Fruit fly (Drosophila melanogaster) whole organism, wandering third instar larva: ENCODE results near the gene CG43169.
A peak's percentile ranks its signal among the peaks of the same experiment; 100 is the strongest.

ENCODE experiments used
- Abd-B ChIP-seq: fragments of >200 bp; optimal IDR thresholded peaks from 2 replicates; lab custom pipeline; 2017; ENCODE audit warnings: missing biosample characterization, missing genetic modification characterization
- CG32264 ChIP-seq: fragments of 200-800 bp; sonication (Bioruptor generic); optimal IDR thresholded peaks from 2 replicates; lab custom pipeline; 2016; ENCODE audit warnings: missing biosample characterization, missing genetic modification characterization
- CrebA ChIP-seq: fragments of 200-800 bp; sonication (Bioruptor generic); optimal IDR thresholded peaks from 2 replicates; lab custom pipeline; 2016; ENCODE audit warnings: missing biosample characterization, mild to moderate bottlenecking, missing genetic modification characterization, borderline replicate concordance
- Dfd ChIP-seq: fragments of >200 bp; optimal IDR thresholded peaks from 2 replicates; lab custom pipeline; 2017; ENCODE audit warnings: missing biosample characterization, missing genetic modification characterization
- Dif ChIP-seq: fragments of 200-275, 200-300 bp; sonication (Bioruptor generic); optimal IDR thresholded peaks from 2 replicates; lab custom pipeline; 2018; ENCODE audit warnings: missing biosample characterization, missing genetic modification characterization; ENCODE audit not compliant: partially characterized antibody
- GATAd ChIP-seq: sonication (Bioruptor generic); optimal IDR thresholded peaks from 2 replicates; lab custom pipeline; 2016; ENCODE audit warnings: missing biosample characterization, missing genetic modification characterization
- HLH106 ChIP-seq: fragments of 200-800 bp; optimal IDR thresholded peaks from 3 replicates; lab custom pipeline; 2019; ENCODE audit warnings: missing biosample characterization, mild to moderate bottlenecking, missing genetic modification characterization, moderate library complexity
- Hnf4 ChIP-seq: fragments of 200-800 bp; sonication (Bioruptor generic); optimal IDR thresholded peaks from 2 replicates; lab custom pipeline; 2016; ENCODE audit warnings: missing biosample characterization, mild to moderate bottlenecking, missing genetic modification characterization
- Hr78 ChIP-seq: fragments of >200 bp; optimal IDR thresholded peaks from 2 replicates; lab custom pipeline; 2017; ENCODE audit warnings: missing biosample characterization, missing genetic modification characterization
- Hr83 ChIP-seq: fragments of 200-300 bp; sonication (Bioruptor generic); optimal IDR thresholded peaks from 2 replicates; lab custom pipeline; 2016; ENCODE audit warnings: missing biosample characterization, mild to moderate bottlenecking, missing genetic modification characterization, moderate library complexity; ENCODE audit not compliant: poor library complexity, severe bottlenecking
- Jra ChIP-seq: sonication (Bioruptor generic); optimal IDR thresholded peaks from 2 replicates; lab custom pipeline; 2016; ENCODE audit warnings: missing biosample characterization, missing genetic modification characterization
- Mio ChIP-seq: sonication (Bioruptor generic); optimal IDR thresholded peaks from 2 replicates; lab custom pipeline; 2016; ENCODE audit warnings: missing biosample characterization, missing genetic modification characterization
- Myc ChIP-seq: fragments of >200 bp; optimal IDR thresholded peaks from 2 replicates; lab custom pipeline; 2017
- N ChIP-seq: fragments of >200 bp; optimal IDR thresholded peaks from 2 replicates; lab custom pipeline; 2018; ENCODE audit warnings: missing biosample characterization, missing external identifiers, missing genetic modification characterization
- OdsH ChIP-seq: fragments of 200-800 bp; sonication (Bioruptor generic); optimal IDR thresholded peaks from 2 replicates; lab custom pipeline; 2016; ENCODE audit warnings: missing biosample characterization, mild to moderate bottlenecking, missing genetic modification characterization
- Rel ChIP-seq, 2 experiments: fragments of 200-800 bp; sonication (Bioruptor generic) in 1 of 2; optimal IDR thresholded peaks; 2 replicates in 1 of 2; 3 replicates in 1 of 2; lab custom pipeline; 2016 to 2019; ENCODE audit warnings: mild to moderate bottlenecking in 2 of 2, missing biosample characterization in 2 of 2, missing genetic modification characterization in 2 of 2, moderate library complexity in 1 of 2
- Sp1 ChIP-seq: fragments of 200-800 bp; sonication (Bioruptor generic); optimal IDR thresholded peaks from 3 replicates; lab custom pipeline; 2019; ENCODE audit warnings: missing biosample characterization, mild to moderate bottlenecking, missing genetic modification characterization, moderate library complexity
- Vsx2 ChIP-seq: fragments of 200-300, 225-300 bp; sonication (Bioruptor generic); optimal IDR thresholded peaks from 2 replicates; lab custom pipeline; 2018; ENCODE audit warnings: missing biosample characterization, missing genetic modification characterization; ENCODE audit not compliant: partially characterized antibody
- br ChIP-seq: fragments of 200-800 bp; sonication (Bioruptor generic); optimal IDR thresholded peaks from 2 replicates; lab custom pipeline; 2016; ENCODE audit warnings: missing biosample characterization, missing genetic modification characterization
- brk ChIP-seq: fragments of 200-800 bp; sonication (Bioruptor generic); optimal IDR thresholded peaks from 2 replicates; lab custom pipeline; 2016; ENCODE audit warnings: missing biosample characterization, mild to moderate bottlenecking, missing genetic modification characterization
- dl ChIP-seq, 2 experiments: fragments of 175-275, 200-275 bp in 1 of 2; fragments of 200-275 bp in 1 of 2; sonication (Bioruptor generic); optimal IDR thresholded peaks; lab custom pipeline; 2018; ENCODE audit warnings: mild to moderate bottlenecking in 2 of 2, missing biosample characterization in 2 of 2, missing genetic modification characterization in 2 of 2, moderate library complexity in 2 of 2; ENCODE audit not compliant: partially characterized antibody in 2 of 2, insufficient read depth in 1 of 2
- dmrt93B ChIP-seq: fragments of 200-800 bp; sonication (Bioruptor generic); optimal IDR thresholded peaks from 2 replicates; lab custom pipeline; 2018; ENCODE audit warnings: missing biosample characterization, mild to moderate bottlenecking, missing genetic modification characterization
- dsf ChIP-seq: sonication (Bioruptor generic); optimal IDR thresholded peaks from 2 replicates; lab custom pipeline; 2016; ENCODE audit warnings: missing biosample characterization, missing genetic modification characterization, borderline replicate concordance
- ey ChIP-seq: fragments of 200-800 bp; sonication (Bioruptor generic); optimal IDR thresholded peaks from 2 replicates; lab custom pipeline; 2016; ENCODE audit warnings: missing biosample characterization, missing genetic modification characterization
- foxo ChIP-seq, 2 experiments: fragments of 200-800 bp; sonication (Bioruptor generic); optimal IDR thresholded peaks; 2 replicates in 1 of 2; 3 replicates in 1 of 2; lab custom pipeline; 2016 to 2017; ENCODE audit warnings: missing biosample characterization in 2 of 2, missing genetic modification characterization in 2 of 2
- fru ChIP-seq: fragments of 200-800 bp; sonication (Bioruptor generic); optimal IDR thresholded peaks from 3 replicates; lab custom pipeline; 2016; ENCODE audit warnings: missing biosample characterization, mild to moderate bottlenecking, missing genetic modification characterization
- h ChIP-seq: fragments of 200-800 bp; sonication (Bioruptor generic); optimal IDR thresholded peaks from 3 replicates; lab custom pipeline; 2016; ENCODE audit warnings: missing biosample characterization, mild to moderate bottlenecking, missing genetic modification characterization
- jim ChIP-seq: fragments of 175-275, 200-325 bp; sonication (Bioruptor generic); optimal IDR thresholded peaks from 2 replicates; lab custom pipeline; 2016; ENCODE audit warnings: missing biosample characterization, mild to moderate bottlenecking, missing genetic modification characterization
- lola ChIP-seq: fragments of >200 bp; optimal IDR thresholded peaks from 2 replicates; lab custom pipeline; 2017; ENCODE audit warnings: missing biosample characterization, missing genetic modification characterization
- psq ChIP-seq: fragments of 200-800 bp; sonication (Bioruptor generic); optimal IDR thresholded peaks from 3 replicates; lab custom pipeline; 2017; ENCODE audit warnings: missing biosample characterization, mild to moderate bottlenecking, missing genetic modification characterization, moderate library complexity
- rgr ChIP-seq: fragments of 200-800 bp; sonication (Bioruptor generic); optimal IDR thresholded peaks from 3 replicates; lab custom pipeline; 2016; ENCODE audit warnings: missing biosample characterization, mild to moderate bottlenecking, missing genetic modification characterization
- sage ChIP-seq: fragments of 200-800 bp; sonication (Bioruptor generic); optimal IDR thresholded peaks from 2 replicates; lab custom pipeline; 2016; ENCODE audit warnings: missing biosample characterization, mild to moderate bottlenecking, missing genetic modification characterization
- sv ChIP-seq: fragments of 200-800 bp; sonication (Bioruptor generic); optimal IDR thresholded peaks from 3 replicates; lab custom pipeline; 2016; ENCODE audit warnings: missing biosample characterization, missing genetic modification characterization
- tai ChIP-seq: sonication (Bioruptor generic); optimal IDR thresholded peaks from 2 replicates; lab custom pipeline; 2016; ENCODE audit warnings: missing biosample characterization, missing genetic modification characterization
- usp ChIP-seq: fragments of >200 bp; optimal IDR thresholded peaks from 2 replicates; lab custom pipeline; 2017; ENCODE audit warnings: missing biosample characterization, missing genetic modification characterization
- woc ChIP-seq: sonication (Bioruptor generic); optimal IDR thresholded peaks from 2 replicates; lab custom pipeline; 2016; ENCODE audit warnings: missing biosample characterization, mild to moderate bottlenecking, missing genetic modification characterization

Gene CG43169

DNA sequence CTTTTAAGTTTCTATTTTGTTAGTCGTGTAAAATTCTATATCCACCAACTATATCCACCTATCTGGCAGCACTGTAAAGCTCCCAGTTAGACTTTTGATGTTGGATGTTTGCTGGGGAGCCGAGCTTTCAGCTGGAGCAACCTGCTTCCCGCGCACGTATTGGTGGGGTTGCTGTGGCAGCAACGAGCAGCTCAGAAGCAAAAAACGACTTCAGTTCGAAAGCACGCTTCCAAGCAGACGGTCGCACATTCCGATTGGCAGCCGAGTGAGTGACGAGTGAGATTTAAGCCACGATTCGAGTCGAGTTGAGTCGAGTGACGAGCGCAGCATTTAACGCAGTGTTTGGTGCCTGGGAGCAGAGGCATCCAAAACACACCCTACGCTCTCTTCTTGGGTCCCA, 23.9 kb upstream of the CG43169 start, which contains the start of the genes Tsp66E and mfr:
Gene Tsp66E (plus strand): TSS at position 168 of the 400 bp plus-strand sequence.
Gene mfr (minus strand): TSS at position 340 of the 400 bp plus-strand sequence.
- TF ChIP-seq dl (GFP tag; optimal IDR thresholded peaks at IDR 0.05; lab: Kevin White, UChicago; ENCODE audit: insufficient read depth in 1 of 2, partially characterized antibody in 2 of 2) (peak in 1 of 2 experiments; percentile 30), psq (GFP tag; lab: Kevin White, UChicago) (no peak), Dif (GFP tag; lab: Kevin White, UChicago) (peak; percentile 62), rgr (GFP tag; lab: Kevin White, UChicago) (peak; percentile 13), Mio (GFP tag; lab: Kevin White, UChicago) (no peak), N (GFP tag; lab: Kevin White, UChicago) (no peak), fru (peak; percentile 39), lola (GFP tag; lab: Kevin White, UChicago) (no peak), woc (GFP tag; lab: Kevin White, UChicago) (peak; percentile 1), Vsx2 (GFP tag; lab: Kevin White, UChicago) (peak; percentile 39), br (GFP tag; lab: Kevin White, UChicago) (peak; percentile 35), h (GFP tag; lab: Kevin White, UChicago) (peak; percentile 40), CG32264 (GFP tag; lab: Kevin White, UChicago) (no peak), OdsH (no peak), Jra (GFP tag; lab: Kevin White, UChicago) (peak; percentile 26), ey (GFP tag; lab: Kevin White, UChicago) (peak; percentile 0), GATAd (GFP tag; lab: Kevin White, UChicago) (no peak)
- TF ChIP-seq, all 38 proteins: peak for 10

- TF ChIP-seq Dif (GFP tag; lab: Kevin White, UChicago): no peak
These were observed 16.7 kb upstream of the CG43169 start, which contains the start of gene TrpA1 for dm6 chr3L:8905100-8905499. TrpA1 (minus strand) TSS chr3L:8905200.

dm6 chr3L:8891167-8891618, 2.8 kb upstream of the CG43169 start, which contains the start of gene Mcm7:
Mcm7 (plus strand) TSS chr3L:8891596.
- TF ChIP-seq dmrt93B (GFP tag; lab: Kevin White, UChicago) (no peak), OdsH (no peak), Hr83 (GFP tag; lab: Kevin White, UChicago) (no peak), Myc (lab: Kevin White, UChicago) (peak; percentile 87), Rel (GFP tag; optimal IDR thresholded peaks at IDR 0.05; lab: Kevin White, UChicago) (no peak), Rel (tag; optimal IDR thresholded peaks at IDR 0.05; lab: Kevin White, UChicago) (no peak)
- TF ChIP-seq, all 38 proteins: peak for 1

DNA sequence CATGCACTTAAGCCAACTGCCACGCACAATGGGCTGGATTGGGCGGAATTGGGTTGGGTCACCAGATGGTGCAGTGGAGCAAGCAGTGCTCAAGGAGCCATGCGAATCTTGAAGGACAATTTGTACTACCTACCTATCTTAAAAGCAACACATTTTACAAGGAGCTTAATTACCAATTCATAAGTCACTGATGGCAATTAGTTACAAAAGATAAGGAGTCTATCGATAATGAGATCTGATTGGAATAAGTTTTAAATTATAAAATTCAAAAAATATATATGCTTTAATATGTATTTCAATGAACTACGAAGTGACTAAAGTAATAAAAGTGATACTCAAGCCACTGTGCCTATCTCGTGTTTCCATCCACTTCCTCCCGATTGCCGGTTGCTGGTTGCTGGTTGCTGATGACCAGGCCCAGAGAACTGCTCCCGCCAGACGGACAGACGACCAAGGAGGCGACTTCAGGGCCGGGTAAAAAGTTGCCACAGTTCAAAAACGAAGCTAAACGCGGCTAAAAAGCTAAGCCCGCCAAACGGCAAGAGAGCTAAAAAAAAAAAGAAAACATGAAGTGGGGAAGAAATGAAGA, 6.6 kb downstream of the CG43169 start:
- TF ChIP-seq CrebA (GFP tag; lab: Kevin White, UChicago) (no peak), tai (GFP tag; lab: Kevin White, UChicago) (no peak), fru (peak; percentile 12), usp (GFP tag; lab: Kevin White, UChicago) (no peak), jim (GFP tag; lab: Kevin White, UChicago) (no peak), Mio (GFP tag; lab: Kevin White, UChicago) (no peak), Myc (lab: Kevin White, UChicago) (no peak), sage (no peak), N (GFP tag; lab: Kevin White, UChicago) (no peak), foxo (GFP tag; optimal IDR thresholded peaks at IDR 0.05; lab: Kevin White, UChicago) (peak in 1 of 2 experiments; percentile 14), Hr78 (no peak), sv (GFP tag; lab: Kevin White, UChicago) (no peak), dmrt93B (GFP tag; lab: Kevin White, UChicago) (no peak), Sp1 (peak; percentile 23), Vsx2 (GFP tag; lab: Kevin White, UChicago) (no peak), h (GFP tag; lab: Kevin White, UChicago) (peak; percentile 42), Dfd (no peak), Dif (GFP tag; lab: Kevin White, UChicago) (no peak), dl (GFP tag; optimal IDR thresholded peaks at IDR 0.05; lab: Kevin White, UChicago; ENCODE audit: insufficient read depth in 1 of 2, partially characterized antibody in 2 of 2) (no peak), Rel (GFP tag; optimal IDR thresholded peaks at IDR 0.05; lab: Kevin White, UChicago) (no peak), Rel (tag; optimal IDR thresholded peaks at IDR 0.05; lab: Kevin White, UChicago) (no peak), rgr (GFP tag; lab: Kevin White, UChicago) (peak; percentile 26), lola (GFP tag; lab: Kevin White, UChicago) (no peak), Abd-B (GFP tag; lab: Kevin White, UChicago) (no peak), GATAd (GFP tag; lab: Kevin White, UChicago) (no peak), Jra (GFP tag; lab: Kevin White, UChicago) (no peak), CG32264 (GFP tag; lab: Kevin White, UChicago) (no peak), psq (GFP tag; lab: Kevin White, UChicago) (peak; percentile 88), ey (GFP tag; lab: Kevin White, UChicago) (peak; percentile 1), OdsH (peak; percentile 33), dsf (GFP tag; lab: Kevin White, UChicago) (no peak), woc (GFP tag; lab: Kevin White, UChicago) (peak; percentile 27), HLH106 (tag; lab: Kevin White, UChicago) (peak; percentile 27), brk (GFP tag; lab: Kevin White, UChicago) (no peak), Hnf4 (GFP tag; lab: Kevin White, UChicago) (no peak), Hr83 (GFP tag; lab: Kevin White, UChicago) (no peak)
